Worm (Caenorhabditis elegans): Measurements from ENCODE around the gene R10F2.5.

R10F2.5 gene

DNA sequence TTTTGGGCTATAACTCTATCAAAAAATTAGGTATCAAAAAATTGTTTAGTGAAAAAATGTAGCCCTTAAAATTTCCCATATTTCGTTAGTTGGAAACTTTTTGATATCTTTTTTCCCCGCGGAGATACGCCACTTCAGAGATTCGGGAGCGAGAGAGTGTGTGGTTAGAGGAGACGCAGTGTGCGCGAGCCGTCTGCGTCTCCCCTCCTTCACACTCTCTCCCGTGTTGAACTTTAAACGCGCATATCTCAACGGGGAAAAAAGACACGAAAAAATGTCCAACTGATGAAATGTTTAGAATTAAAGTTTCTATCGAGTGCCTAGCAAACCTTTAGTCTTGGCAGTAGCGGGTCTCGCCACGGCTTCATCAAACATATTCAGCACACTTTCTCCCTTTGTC is 4.3 kb downstream of the R10F2.5 start:
- no peak for TF ChIP-seq lsy-2 (tag; optimal IDR thresholded peaks at IDR 0.05)

- TF ChIP-seq nhr-28 (tag; optimal IDR thresholded peaks at IDR 0.05), result no peak
- no peak for TF ChIP-seq lsy-2 (tag; optimal IDR thresholded peaks at IDR 0.05)
- no peak for TF ChIP-seq unc-62 (GFP tag; optimal IDR thresholded peaks at IDR 0.05)
- TF ChIP-seq nhr-76 (tag; optimal IDR thresholded peaks at IDR 0.05), result no peak
- no peak for TF ChIP-seq nhr-237 (tag; optimal IDR thresholded peaks at IDR 0.05)
- no peak for TF ChIP-seq mep-1 (tag; optimal IDR thresholded peaks at IDR 0.05)
- no peak for TF ChIP-seq sem-2 (GFP tag; optimal IDR thresholded peaks at IDR 0.05)
- no peak for TF ChIP-seq blmp-1 (tag; optimal IDR thresholded peaks at IDR 0.05)
- no peak for TF ChIP-seq unc-120 (tag; optimal IDR thresholded peaks at IDR 0.05; ENCODE audit: poor library complexity, severe bottlenecking)
- no peak for TF ChIP-seq pha-4 (tag; optimal IDR thresholded peaks at IDR 0.05)
- no peak for TF ChIP-seq nhr-12 (tag; optimal IDR thresholded peaks at IDR 0.05)
- no peak for TF ChIP-seq hlh-1 (tag; optimal IDR thresholded peaks at IDR 0.05)
- TF ChIP-seq drap-1 (GFP tag; optimal IDR thresholded peaks at IDR 0.05), result no peak
These were observed 5.9 kb downstream of the R10F2.5 start for ce11 chrIII:2918655-2919054.

ce11 chrIII:2914029-2914428 is 10.5 kb downstream of the R10F2.5 start:
- peak; percentile 100 for TF ChIP-seq ces-1 (GFP tag; optimal IDR thresholded peaks at IDR 0.05)
- no peak for TF ChIP-seq ham-2 (GFP tag; optimal IDR thresholded peaks at IDR 0.05)

ce11 chrIII:2912916-2913315 is 11.6 kb downstream of the R10F2.5 start:
- TF ChIP-seq sptf-1 (tag; optimal IDR thresholded peaks at IDR 0.05) (peak; percentile 89), ceh-43 (GFP tag; optimal IDR thresholded peaks at IDR 0.05) (peak; percentile 34), ces-1 (GFP tag; optimal IDR thresholded peaks at IDR 0.05) (peak; percentile 10), mls-2 (tag; optimal IDR thresholded peaks at IDR 0.05) (peak; percentile 74), lsy-2 (tag; optimal IDR thresholded peaks at IDR 0.05) (no peak)

DNA sequence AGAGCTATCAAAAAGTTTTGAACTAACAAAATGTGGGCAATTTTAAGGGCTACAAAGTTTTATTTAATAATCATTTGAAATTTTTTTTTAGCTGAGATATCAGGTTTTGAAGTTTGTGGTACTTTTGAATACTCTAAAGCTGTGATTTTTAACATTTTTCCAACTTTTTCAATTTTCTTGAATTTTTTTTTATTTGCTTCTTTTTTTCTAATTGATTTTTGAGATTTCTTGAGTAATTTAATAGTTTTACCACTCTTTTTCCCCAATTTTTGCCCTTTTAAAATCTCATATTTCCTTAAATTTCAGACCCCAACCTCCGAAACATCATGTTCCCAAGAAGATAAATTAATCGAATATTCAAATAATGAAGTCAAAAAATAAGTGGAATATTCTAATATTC is 14.0 kb downstream of the R10F2.5 start, which contains the start of gene cdh-1:
TSS of gene cdh-1 (plus strand) at position 301 of the 400 bp plus-strand sequence.
- TF ChIP-seq drap-1 (GFP tag; optimal IDR thresholded peaks at IDR 0.05) (no peak), sptf-1 (tag; optimal IDR thresholded peaks at IDR 0.05) (no peak), sem-2 (GFP tag; optimal IDR thresholded peaks at IDR 0.05) (no peak), unc-62 (GFP tag; optimal IDR thresholded peaks at IDR 0.05) (no peak), unc-120 (tag; optimal IDR thresholded peaks at IDR 0.05; ENCODE audit: poor library complexity, severe bottlenecking) (no peak), elt-1 (tag; optimal IDR thresholded peaks at IDR 0.05; ENCODE audit: borderline replicate concordance, insufficient read depth) (no peak), pha-4 (tag; optimal IDR thresholded peaks at IDR 0.05) (no peak), tbx-8 (GFP tag; optimal IDR thresholded peaks at IDR 0.05) (no peak), nhr-28 (tag; optimal IDR thresholded peaks at IDR 0.05) (no peak), flh-1 (GFP tag; optimal IDR thresholded peaks at IDR 0.05) (no peak), ces-1 (GFP tag; optimal IDR thresholded peaks at IDR 0.05) (no peak), ham-2 (GFP tag; optimal IDR thresholded peaks at IDR 0.05) (no peak), blmp-1 (tag; optimal IDR thresholded peaks at IDR 0.05) (no peak)

DNA sequence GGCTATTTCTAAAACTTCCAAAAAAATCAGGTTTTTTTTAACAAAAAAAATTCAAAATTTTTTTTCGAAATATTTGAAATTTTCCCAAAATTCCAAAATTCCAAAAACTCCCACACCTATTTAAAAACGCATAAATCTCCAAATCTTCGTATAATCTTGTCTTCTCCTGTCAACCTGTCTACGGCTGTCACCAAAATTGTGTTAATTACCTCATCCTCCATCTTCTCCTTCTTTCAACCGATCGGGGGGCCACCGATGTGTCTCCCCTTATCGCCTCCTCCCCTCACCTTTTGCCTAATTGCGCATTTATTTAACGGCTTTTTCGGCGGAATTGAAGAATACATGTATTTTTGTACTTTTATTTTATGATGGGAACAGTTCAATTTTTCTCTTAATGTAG is 15.7 kb downstream of the R10F2.5 start:
- TF ChIP-seq drap-1 (GFP tag; optimal IDR thresholded peaks at IDR 0.05) (no peak), nhr-76 (tag; optimal IDR thresholded peaks at IDR 0.05) (no peak), ceh-83 (GFP tag; optimal IDR thresholded peaks at IDR 0.05) (no peak), ham-2 (GFP tag; optimal IDR thresholded peaks at IDR 0.05) (peak; percentile 24), sptf-1 (tag; optimal IDR thresholded peaks at IDR 0.05) (no peak), elt-1 (tag; optimal IDR thresholded peaks at IDR 0.05; ENCODE audit: borderline replicate concordance, insufficient read depth) (peak; percentile 14), unc-120 (tag; optimal IDR thresholded peaks at IDR 0.05; ENCODE audit: poor library complexity, severe bottlenecking) (no peak), nhr-237 (tag; optimal IDR thresholded peaks at IDR 0.05) (no peak), unc-62 (GFP tag; optimal IDR thresholded peaks at IDR 0.05) (peak; percentile 56), mep-1 (tag; optimal IDR thresholded peaks at IDR 0.05) (no peak)

- TF ChIP-seq elt-1 (tag; optimal IDR thresholded peaks at IDR 0.05; ENCODE audit: borderline replicate concordance, insufficient read depth) (no peak), ces-1 (GFP tag; optimal IDR thresholded peaks at IDR 0.05) (peak; percentile 64)
These were observed 16.7 kb downstream of the R10F2.5 start for ce11 chrIII:2907819-2908218.

DNA sequence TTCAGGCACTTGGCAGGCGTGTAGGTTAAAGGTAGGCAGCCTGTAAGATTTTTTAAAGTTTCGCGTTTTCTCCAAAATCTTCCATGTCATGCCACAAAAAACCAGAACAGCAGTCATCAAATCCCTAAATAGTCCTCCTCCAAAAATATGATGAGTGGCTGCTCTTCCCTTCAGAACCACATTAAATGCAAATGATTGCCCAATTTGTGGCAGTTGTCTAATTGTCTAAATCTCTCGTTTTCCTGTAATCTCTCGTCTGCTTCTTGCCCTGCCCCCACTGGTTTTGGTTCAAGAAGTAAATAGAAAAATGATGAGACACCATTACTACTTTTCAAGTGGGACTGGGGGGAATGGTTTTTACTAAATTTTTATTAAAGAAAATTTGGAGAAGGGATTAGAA is 20.4 kb downstream of the R10F2.5 start:
- TF ChIP-seq unc-62 (GFP tag; optimal IDR thresholded peaks at IDR 0.05), result no peak
- TF ChIP-seq ces-1 (GFP tag; optimal IDR thresholded peaks at IDR 0.05), result peak; percentile 87
- TF ChIP-seq lsy-2 (tag; optimal IDR thresholded peaks at IDR 0.05), result no peak

All from whole organism, mixed stage, embryonic.